Fruit fly (Drosophila melanogaster): ENCODE results near the gene CG45060.
A peak's percentile ranks its signal among the peaks of the same experiment; 100 is the strongest.

Gene CG45060

dm6 chrX:9875948-9876853 is 7.8 kb upstream of the CG45060 start, which contains the start of gene CG15247 (continued):
- peak; percentile 79 for TF ChIP-seq phol (tag; optimal IDR thresholded peaks at IDR 0.05)
- TF ChIP-seq zfh1 (GFP tag; IDR thresholded peaks at IDR 0.05) = peak; percentile 83
- peak; percentile 95 for TF ChIP-seq CG12769 (tag; optimal IDR thresholded peaks at IDR 0.05)
- TF ChIP-seq cad (GFP tag; optimal IDR thresholded peaks at IDR 0.05) = no peak

- TF ChIP-seq CG10543 (GFP tag; optimal IDR thresholded peaks at IDR 0.05) = peak; percentile 9
- peak; percentile 50 for TF ChIP-seq grn (GFP tag; optimal IDR thresholded peaks at IDR 0.05)
- no peak for TF ChIP-seq Doc3 (GFP tag; IDR thresholded peaks at IDR 0.05; ENCODE audit: partially characterized antibody)
Measured at dm6 chrX:9873917-9874316, 5.5 kb upstream of the CG45060 start, which contains the start of gene CG32695. Gene CG32695, minus strand, starts transcription at chrX:9874057.

dm6 chrX:9871632-9872031 is 3.3 kb upstream of the CG45060 start, which contains the start of gene CG45061:
Gene CG45061, minus strand, starts transcription at chrX:9871702.
- TF ChIP-seq chm (GFP tag; IDR thresholded peaks at IDR 0.05) = no peak
- TF ChIP-seq caup (GFP tag; optimal IDR thresholded peaks at IDR 0.05; ENCODE audit: severe bottlenecking) = peak; percentile 33
- TF ChIP-seq Dbx (GFP tag; IDR thresholded peaks at IDR 0.05) = peak; percentile 25; the same call in 1 of the 3 replicates
- TF ChIP-seq sug (tag; optimal IDR thresholded peaks at IDR 0.05) = peak; percentile 72
- TF ChIP-seq CG12769 (tag; optimal IDR thresholded peaks at IDR 0.05) = peak; percentile 71
- peak; percentile 55 for TF ChIP-seq Rfx (GFP tag; IDR thresholded peaks at IDR 0.05)
- no peak for TF ChIP-seq gfzf (GFP tag; optimal IDR thresholded peaks at IDR 0.05)
- TF ChIP-seq NFAT (GFP tag; IDR thresholded peaks at IDR 0.05) = 0 out of 2 replicates have a peak, but pooled peaks have one; percentile 39
- TF ChIP-seq Nf-YA (GFP tag; IDR thresholded peaks at IDR 0.05) = 0 out of 2 replicates have a peak, but pooled peaks have one; percentile 8
- no peak for TF ChIP-seq Dip2 (GFP tag; IDR thresholded peaks at IDR 0.05)
- no peak for TF ChIP-seq CG12104 (GFP tag; optimal IDR thresholded peaks at IDR 0.05)
- peak; percentile 56; the same call in 2 of the 3 replicates for TF ChIP-seq row (GFP tag; IDR thresholded peaks at IDR 0.05)
- peak; percentile 8 for TF ChIP-seq CG2678 (tag; optimal IDR thresholded peaks at IDR 0.05)
- TF ChIP-seq cwo (GFP tag; optimal IDR thresholded peaks at IDR 0.05) = peak; percentile 32
- 0 out of 2 replicates have a peak, but pooled peaks have one; percentile 10 for TF ChIP-seq CG9215 (GFP tag; IDR thresholded peaks at IDR 0.05)
- TF ChIP-seq lab (GFP tag; optimal IDR thresholded peaks at IDR 0.05) = peak; percentile 72
- 0 out of 2 replicates have a peak, but pooled peaks have one; percentile 25 for TF ChIP-seq ranshi (GFP tag; IDR thresholded peaks at IDR 0.05)
- no peak for TF ChIP-seq salm (tag; optimal IDR thresholded peaks at IDR 0.05)
- TF ChIP-seq CG10543 (GFP tag; optimal IDR thresholded peaks at IDR 0.05) = peak; percentile 57
- TF ChIP-seq mirr (GFP tag; optimal IDR thresholded peaks at IDR 0.05) = peak; percentile 77
- TF ChIP-seq Sox102F (GFP tag; optimal IDR thresholded peaks at IDR 0.05) = no peak
- peak; percentile 93 for TF ChIP-seq CG10366 (GFP tag; IDR thresholded peaks at IDR 0.05)
- TF ChIP-seq CG2129 (GFP tag; IDR thresholded peaks at IDR 0.05; ENCODE audit: partially characterized antibody) = no peak
- TF ChIP-seq CG16779 (GFP tag; IDR thresholded peaks at IDR 0.05) = no peak
- peak; percentile 82 for TF ChIP-seq Med (GFP tag)
- TF ChIP-seq CG12659 (GFP tag; optimal IDR thresholded peaks at IDR 0.05) = no peak
- TF ChIP-seq CG15514 (GFP tag; optimal IDR thresholded peaks at IDR 0.05) = peak; percentile 14
- no peak for TF ChIP-seq CG16813 (GFP tag; IDR thresholded peaks at IDR 0.05; ENCODE audit: partially characterized antibody)
- peak; percentile 22; the same call in 1 of the 2 replicates for TF ChIP-seq CG14014 (GFP tag; IDR thresholded peaks at IDR 0.05)
- TF ChIP-seq cg (GFP tag; optimal IDR thresholded peaks at IDR 0.05) = no peak
- TF ChIP-seq lbe (GFP tag; optimal IDR thresholded peaks at IDR 0.05) = no peak
- TF ChIP-seq Hey (tag; optimal IDR thresholded peaks at IDR 0.05) = peak; percentile 12
- TF ChIP-seq CG11456 (GFP tag; IDR thresholded peaks at IDR 0.05) = peak; percentile 32; the same call in 1 of the 3 replicates
- TF ChIP-seq Hmr (GFP tag; optimal IDR thresholded peaks at IDR 0.05) = peak; percentile 42
- peak; percentile 34; the same call in 1 of the 2 replicates for TF ChIP-seq slbo (GFP tag; IDR thresholded peaks at IDR 0.05)
- no peak for TF ChIP-seq Ets97D (GFP tag; optimal IDR thresholded peaks at IDR 0.05)
- TF ChIP-seq CG9932 (GFP tag; IDR thresholded peaks at IDR 0.05) = peak; percentile 40
- TF ChIP-seq mam (GFP tag; optimal IDR thresholded peaks at IDR 0.05) = peak; percentile 12
- TF ChIP-seq Atf6 (GFP tag; IDR thresholded peaks at IDR 0.05) = 0 out of 2 replicates have a peak, but pooled peaks have one; percentile 38

All from whole organism, embryonic.